Fruit fly (Drosophila melanogaster): ENCODE measurements around the gene CheB38a.

CheB38a gene

DNA sequence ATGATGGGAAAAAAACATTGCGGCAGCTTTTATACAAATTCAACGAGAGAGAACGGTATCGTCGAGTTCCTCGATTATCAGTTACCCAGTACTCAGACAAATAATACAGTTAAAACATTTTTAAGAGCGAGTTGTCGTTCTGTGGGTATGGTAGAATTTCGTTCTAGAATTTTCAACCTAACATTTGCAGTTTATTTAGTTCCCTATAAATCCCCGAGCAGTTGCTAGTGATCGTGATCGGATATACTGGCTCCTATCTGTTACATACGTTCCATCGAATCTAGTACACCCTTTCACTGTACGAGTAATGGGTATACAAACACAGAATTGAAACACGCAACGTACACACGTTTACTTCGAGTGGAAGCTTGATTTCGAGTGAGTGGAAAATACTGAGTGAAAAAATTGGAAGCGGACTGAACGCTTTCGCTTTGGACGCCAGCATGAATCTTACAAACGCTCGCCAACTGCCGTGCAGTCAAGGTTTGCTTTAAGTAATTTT lies 46.5 kb upstream of the CheB38a start, which contains the start of gene CG9338 (continued):
- TF ChIP-seq Hsf (GFP tag; optimal IDR thresholded peaks at IDR 0.05) (peak; percentile 71), cato (GFP tag; optimal IDR thresholded peaks at IDR 0.05; ENCODE audit: borderline replicate concordance) (peak; percentile 75), CG14710 (tag; optimal IDR thresholded peaks at IDR 0.05) (peak; percentile 91), sisA (GFP tag; IDR thresholded peaks at IDR 0.05) (peak; percentile 80), CG12104 (GFP tag; optimal IDR thresholded peaks at IDR 0.05) (peak; percentile 74), dysf (GFP tag; IDR thresholded peaks at IDR 0.05) (peak; percentile 85), ttk (GFP tag; IDR thresholded peaks at IDR 0.05) (peak; percentile 62; the same call in 1 of the 2 replicates), CG5953 (GFP tag; IDR thresholded peaks at IDR 0.05) (peak; percentile 21; the same call in 1 of the 2 replicates), CG10321 (GFP tag; IDR thresholded peaks at IDR 0.05) (peak; percentile 16; the same call in 1 of the 2 replicates), Hmx (GFP tag; optimal IDR thresholded peaks at IDR 0.05) (peak; percentile 60), CG16863 (GFP tag; optimal IDR thresholded peaks at IDR 0.05) (peak; percentile 77), lbe (GFP tag; optimal IDR thresholded peaks at IDR 0.05) (peak; percentile 61), crp (GFP tag; optimal IDR thresholded peaks at IDR 0.05) (peak in 1 of 2 experiments; percentile 32), bab2 (GFP tag; optimal IDR thresholded peaks at IDR 0.05) (peak; percentile 76), chm (GFP tag; IDR thresholded peaks at IDR 0.05) (peak; percentile 67), CG8089 (GFP tag; optimal IDR thresholded peaks at IDR 0.05) (peak; percentile 73), da (GFP tag; optimal IDR thresholded peaks at IDR 0.05) (peak; percentile 67), cg (GFP tag; optimal IDR thresholded peaks at IDR 0.05) (peak; percentile 70), amos (GFP tag; IDR thresholded peaks at IDR 0.05; ENCODE audit: partially characterized antibody) (no peak; the same call in 1 of the 2 replicates), onecut (GFP tag; IDR thresholded peaks at IDR 0.05) (peak; percentile 63), al (GFP tag; IDR thresholded peaks at IDR 0.05) (peak; percentile 84; the same call in 1 of the 2 replicates)

DNA sequence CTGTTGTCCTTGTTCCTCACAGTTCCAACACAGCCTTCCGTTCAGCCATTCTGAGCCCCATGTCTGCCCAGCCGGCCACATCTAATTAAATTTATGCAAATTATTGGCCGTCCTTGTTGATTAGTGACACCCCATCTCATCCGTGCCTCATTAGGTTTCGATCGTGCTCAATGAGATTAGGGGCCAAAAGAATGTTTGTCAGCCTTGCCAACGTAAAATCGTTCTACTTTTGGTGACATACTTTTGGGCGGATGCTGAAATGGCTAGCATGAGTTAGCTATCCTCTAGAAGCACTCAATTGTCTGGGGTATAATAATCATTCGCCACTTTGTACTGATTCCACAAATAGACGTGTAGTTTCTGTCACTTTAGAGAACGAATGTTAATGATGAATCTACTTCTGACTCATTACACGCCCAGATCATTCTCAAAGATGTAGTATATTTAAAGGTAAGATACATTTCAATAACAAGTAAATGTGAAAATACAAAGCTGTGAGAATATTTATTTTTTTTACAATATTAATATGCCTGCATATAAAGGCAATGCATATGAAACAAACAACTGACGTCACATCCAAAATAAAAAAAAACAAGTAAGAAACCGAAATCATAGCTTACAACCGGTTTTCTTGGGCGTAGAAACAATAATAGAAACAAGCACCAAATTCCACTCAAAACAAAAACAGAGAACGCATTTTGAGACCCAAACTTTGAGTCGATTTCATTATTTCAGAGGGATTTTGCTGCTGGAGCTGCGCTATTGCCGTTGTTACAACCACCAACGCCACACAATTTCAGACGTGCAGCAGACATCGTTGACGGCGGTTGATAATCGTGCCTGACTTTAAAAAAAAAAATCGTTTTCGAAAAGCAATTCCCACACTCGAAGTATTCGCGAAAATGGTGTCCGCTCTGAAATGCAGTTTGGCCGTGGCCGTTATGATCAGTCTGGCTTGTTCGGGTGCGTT lies 40.3 kb upstream of the CheB38a start, which contains the start of gene bero:
Gene bero (plus strand): TSS at position 325 of the 970 bp plus-strand sequence.
- TF ChIP-seq sr (GFP tag; IDR thresholded peaks at IDR 0.05) (peak; percentile 38; the same call in 1 of the 3 replicates), Atf6 (GFP tag; IDR thresholded peaks at IDR 0.05) (0 out of 2 replicates have a peak, but pooled peaks have one; percentile 38), CG33557 (GFP tag; optimal IDR thresholded peaks at IDR 0.05) (no peak), H2.0 (GFP tag; IDR thresholded peaks at IDR 0.05) (0 out of 2 replicates have a peak, but pooled peaks have one; percentile 7), sqz (GFP tag; optimal IDR thresholded peaks at IDR 0.05) (peak; percentile 73), CG34376 (GFP tag; optimal IDR thresholded peaks at IDR 0.05) (peak; percentile 21), CG17385 (GFP tag; optimal IDR thresholded peaks at IDR 0.05) (no peak), CG18011 (GFP tag; optimal IDR thresholded peaks at IDR 0.05) (no peak), ind (GFP tag; optimal IDR thresholded peaks at IDR 0.05) (no peak), cas (GFP tag; IDR thresholded peaks at IDR 0.05) (no peak), ci (GFP tag; IDR thresholded peaks at IDR 0.05) (peak; percentile 60; the same call in 2 of the 3 replicates), Doc3 (GFP tag; IDR thresholded peaks at IDR 0.05; ENCODE audit: partially characterized antibody) (no peak), usp (GFP tag; optimal IDR thresholded peaks at IDR 0.05) (no peak), rib (GFP tag; IDR thresholded peaks at IDR 0.05) (peak; percentile 58; the same call in 1 of the 2 replicates), unc-4 (GFP tag; IDR thresholded peaks at IDR 0.05; ENCODE audit: partially characterized antibody) (no peak), pfk (GFP tag; optimal IDR thresholded peaks at IDR 0.05) (no peak), ewg (GFP tag; optimal IDR thresholded peaks at IDR 0.05) (no peak), dimm (GFP tag; IDR thresholded peaks at IDR 0.05) (no peak), CG4854 (GFP tag; optimal IDR thresholded peaks at IDR 0.05) (no peak), PHDP (tag; optimal IDR thresholded peaks at IDR 0.05) (no peak), Mrtf (GFP tag; IDR thresholded peaks at IDR 0.05) (no peak), sim (GFP tag; IDR thresholded peaks at IDR 0.05) (no peak), grau (tag; optimal IDR thresholded peaks at IDR 0.05) (no peak), CG11696 (GFP tag; IDR thresholded peaks at IDR 0.05) (no peak), tgo (GFP tag; IDR thresholded peaks at IDR 0.05) (no peak), chinmo (GFP tag; IDR thresholded peaks at IDR 0.05; ENCODE audit: partially characterized antibody) (peak; percentile 76; the same call in 2 of the 4 replicates), CG14667 (GFP tag; IDR thresholded peaks at IDR 0.05) (no peak)

Data from whole organism, embryonic.